Worm (Caenorhabditis elegans) whole organism, late embryonic: ENCODE results near the gene chs-2.

ENCODE experiments used
- C38D4.7 ChIP-seq: fragments of 200-800 bp; sonication (Bioruptor generic); optimal IDR thresholded peaks from 2 replicates; lab custom pipeline; 2018; ENCODE audit warnings: mild to moderate bottlenecking, missing genetic modification characterization, moderate library complexity, missing compliant biosample characterization
- K02D7.2 ChIP-seq: sonication (generic microtip); optimal IDR thresholded peaks from 2 replicates; lab custom pipeline; 2017; ENCODE audit warnings: mild to moderate bottlenecking, missing genetic modification characterization, missing compliant biosample characterization
- K09A11.1 ChIP-seq: sonication (generic microtip); optimal IDR thresholded peaks from 2 replicates; lab custom pipeline; 2017; ENCODE audit warnings: antibody characterized with exemption, mild to moderate bottlenecking, missing genetic modification characterization, missing compliant biosample characterization; ENCODE audit not compliant: insufficient read depth
- T23F11.4 ChIP-seq: fragments of 200-800 bp; sonication (Bioruptor generic); optimal IDR thresholded peaks from 2 replicates; lab custom pipeline; 2018; ENCODE audit warnings: mild to moderate bottlenecking, missing genetic modification characterization, missing compliant biosample characterization
- ama-1 ChIP-seq: fragments of 150-350 bp; optimal IDR thresholded peaks from 2 replicates; lab custom pipeline; 2014
- ceh-18 ChIP-seq: sonication (generic microtip); optimal IDR thresholded peaks from 2 replicates; lab custom pipeline; 2016; ENCODE audit warnings: missing genetic modification characterization, missing compliant biosample characterization
- ceh-19 ChIP-seq: fragments of 200-800 bp; sonication (Bioruptor generic); optimal IDR thresholded peaks from 2 replicates; lab custom pipeline; 2018; ENCODE audit warnings: mild to moderate bottlenecking, missing genetic modification characterization, missing compliant biosample characterization
- ceh-2 ChIP-seq: sonication (generic microtip); optimal IDR thresholded peaks from 2 replicates; lab custom pipeline; 2016; ENCODE audit warnings: missing genotype, missing genetic modification characterization, missing compliant biosample characterization
- ceh-22 ChIP-seq: sonication (generic microtip); optimal IDR thresholded peaks from 2 replicates; lab custom pipeline; 2017; ENCODE audit warnings: missing biosample characterization, missing genetic modification characterization
- ceh-24 ChIP-seq: sonication (generic microtip); optimal IDR thresholded peaks from 2 replicates; lab custom pipeline; 2016; ENCODE audit warnings: mild to moderate bottlenecking, missing genetic modification characterization, missing compliant biosample characterization
- ceh-30 ChIP-seq: fragments of 150-350 bp; optimal IDR thresholded peaks from 2 replicates; lab custom pipeline; 2014; ENCODE audit warnings: missing biosample characterization, missing genetic modification characterization
- ceh-34 ChIP-seq: sonication (generic microtip); optimal IDR thresholded peaks from 2 replicates; lab custom pipeline; 2016; ENCODE audit warnings: mild to moderate bottlenecking, missing genetic modification characterization, missing compliant biosample characterization
- ceh-6 ChIP-seq: fragments of 200-800 bp; sonication (Bioruptor generic); optimal IDR thresholded peaks from 2 replicates; lab custom pipeline; 2018; ENCODE audit warnings: mild to moderate bottlenecking, missing genetic modification characterization, missing compliant biosample characterization
- ceh-9 ChIP-seq: sonication (generic microtip); optimal IDR thresholded peaks from 2 replicates; lab custom pipeline; 2016; ENCODE audit warnings: mild to moderate bottlenecking, missing genetic modification characterization, inconsistent platforms, missing compliant biosample characterization
- dmd-4 ChIP-seq: sonication (generic microtip); optimal IDR thresholded peaks from 2 replicates; lab custom pipeline; 2016; ENCODE audit warnings: borderline replicate concordance, missing genetic modification characterization, missing compliant biosample characterization
- elt-2 ChIP-seq: sonication (generic microtip); optimal IDR thresholded peaks from 2 replicates; lab custom pipeline; 2016; ENCODE audit warnings: missing genetic modification reagents, missing genetic modification characterization, missing compliant biosample characterization
- elt-4 ChIP-seq: sonication (generic microtip); optimal IDR thresholded peaks from 2 replicates; lab custom pipeline; 2016; ENCODE audit warnings: missing genetic modification characterization, missing compliant biosample characterization
- ets-4 ChIP-seq: sonication (generic microtip); optimal IDR thresholded peaks from 2 replicates; lab custom pipeline; 2016; ENCODE audit warnings: missing genetic modification characterization, missing compliant biosample characterization
- eyg-1 ChIP-seq: sonication (generic microtip); optimal IDR thresholded peaks from 2 replicates; lab custom pipeline; 2016; ENCODE audit warnings: missing genotype, missing genetic modification characterization, missing compliant biosample characterization
- fax-1 ChIP-seq: sonication (generic microtip); optimal IDR thresholded peaks from 2 replicates; lab custom pipeline; 2016; ENCODE audit warnings: missing genotype, missing genetic modification characterization, missing compliant biosample characterization
- fkh-10 ChIP-seq: fragments of 150-350 bp; optimal IDR thresholded peaks from 2 replicates; lab custom pipeline; 2014; ENCODE audit warnings: missing biosample characterization, missing genetic modification reagents, missing genetic modification characterization
- fkh-6 ChIP-seq: sonication (generic microtip); optimal IDR thresholded peaks from 2 replicates; lab custom pipeline; 2016; ENCODE audit warnings: missing genetic modification characterization, missing compliant biosample characterization
- gmeb-2 ChIP-seq: sonication (generic microtip); optimal IDR thresholded peaks from 2 replicates; lab custom pipeline; 2016; ENCODE audit warnings: missing genetic modification characterization, inconsistent platforms, missing compliant biosample characterization
- hlh-13 ChIP-seq: fragments of 200-800 bp; sonication (Bioruptor generic); optimal IDR thresholded peaks from 2 replicates; lab custom pipeline; 2018; ENCODE audit warnings: mild to moderate bottlenecking, missing genetic modification characterization, missing compliant biosample characterization
- hlh-30 ChIP-seq: sonication (generic microtip); optimal IDR thresholded peaks from 2 replicates; lab custom pipeline; 2017; ENCODE audit warnings: antibody characterized with exemption, missing genetic modification characterization, missing compliant biosample characterization; ENCODE audit not compliant: insufficient read depth
- hlh-6 ChIP-seq: sonication (generic microtip); optimal IDR thresholded peaks from 2 replicates; lab custom pipeline; 2016; ENCODE audit warnings: missing genotype, missing genetic modification characterization, missing compliant biosample characterization
- hlh-8 ChIP-seq: sonication (generic microtip); optimal IDR thresholded peaks from 2 replicates; lab custom pipeline; 2016; ENCODE audit warnings: missing genotype, missing genetic modification characterization, missing compliant biosample characterization
- madf-2 ChIP-seq: sonication (generic microtip); optimal IDR thresholded peaks from 2 replicates; lab custom pipeline; 2017; ENCODE audit warnings: missing genetic modification characterization, missing compliant biosample characterization
- mec-3 ChIP-seq: sonication (generic microtip); optimal IDR thresholded peaks from 2 replicates; lab custom pipeline; 2016; ENCODE audit warnings: borderline replicate concordance, missing genetic modification characterization, missing compliant biosample characterization
- nfya-1 ChIP-seq: sonication (generic microtip); optimal IDR thresholded peaks from 2 replicates; lab custom pipeline; 2017; ENCODE audit warnings: missing genetic modification characterization, mild to moderate bottlenecking, missing compliant biosample characterization, antibody characterized with exemption, moderate library complexity
- nhr-11 ChIP-seq: fragments of 150-350 bp; optimal IDR thresholded peaks from 2 replicates; lab custom pipeline; 2014; ENCODE audit warnings: missing biosample characterization, missing genetic modification characterization
- nhr-232 ChIP-seq: sonication (generic microtip); optimal IDR thresholded peaks from 2 replicates; lab custom pipeline; 2016; ENCODE audit warnings: missing genetic modification characterization, missing compliant biosample characterization
- npax-4 ChIP-seq: sonication (generic microtip); optimal IDR thresholded peaks from 2 replicates; lab custom pipeline; 2016; ENCODE audit warnings: missing genetic modification characterization, missing compliant biosample characterization
- pag-3 ChIP-seq: sonication (generic microtip); optimal IDR thresholded peaks from 2 replicates; lab custom pipeline; 2016; ENCODE audit warnings: missing compliant biosample characterization, missing genetic modification characterization, borderline replicate concordance
- pat-9 ChIP-seq: fragments of 200-800 bp; sonication (Bioruptor generic); optimal IDR thresholded peaks from 2 replicates; lab custom pipeline; 2018; ENCODE audit warnings: mild to moderate bottlenecking, missing genetic modification characterization, moderate library complexity, missing compliant biosample characterization
- pax-1 ChIP-seq: fragments of 150-350 bp; optimal IDR thresholded peaks from 2 replicates; lab custom pipeline; 2014; ENCODE audit warnings: missing biosample characterization, missing genetic modification characterization
- pha-4 ChIP-seq: fragments of 150-350 bp; optimal IDR thresholded peaks from 2 replicates; lab custom pipeline; 2018; ENCODE audit warnings: missing biosample characterization, missing genetic modification reagents, missing genetic modification characterization
- pqm-1 ChIP-seq: sonication (generic microtip); optimal IDR thresholded peaks from 2 replicates; lab custom pipeline; 2016; ENCODE audit warnings: missing genetic modification characterization, missing compliant biosample characterization
- rnt-1 ChIP-seq: sonication (generic microtip); optimal IDR thresholded peaks from 2 replicates; lab custom pipeline; 2016; ENCODE audit warnings: missing genetic modification characterization, missing compliant biosample characterization
- sox-2 ChIP-seq: fragments of 200-800 bp; sonication (Bioruptor generic); IDR thresholded peaks from 2 replicates; pipeline ENCODE4 v1.3.6; 2022; ENCODE audit warnings: missing genetic modification reagents, missing genetic modification characterization, missing compliant biosample characterization
- sox-4 ChIP-seq: sonication (generic microtip); optimal IDR thresholded peaks from 2 replicates; lab custom pipeline; 2017; ENCODE audit warnings: mild to moderate bottlenecking, missing genetic modification characterization, inconsistent platforms, missing compliant biosample characterization
- syd-9 ChIP-seq: sonication (generic microtip); optimal IDR thresholded peaks from 2 replicates; lab custom pipeline; 2016; ENCODE audit warnings: mild to moderate bottlenecking, missing genetic modification characterization, moderate library complexity, missing compliant biosample characterization
- unc-3 ChIP-seq, 2 experiments: fragments of 200-800 bp in 1 of 2; sonication (Bioruptor generic) in 1 of 2; sonication (generic microtip) in 1 of 2; conservative IDR thresholded peaks in 1 of 2; optimal IDR thresholded peaks in 1 of 2; 2 replicates each; pipeline versions ENCODE4 v1.3.6 to Lab custom; 2016 to 2022; ENCODE audit warnings: missing compliant biosample characterization in 2 of 2, missing genetic modification characterization in 2 of 2, missing genetic modification reagents in 1 of 2
- unc-55 ChIP-seq: sonication (generic microtip); optimal IDR thresholded peaks from 2 replicates; lab custom pipeline; 2017; ENCODE audit warnings: missing biosample characterization, missing genetic modification reagents, missing genetic modification characterization
- zip-5 ChIP-seq: sonication (generic microtip); optimal IDR thresholded peaks from 2 replicates; lab custom pipeline; 2016; ENCODE audit warnings: missing genetic modification characterization, missing compliant biosample characterization
- ztf-16 ChIP-seq: sonication (generic microtip); optimal IDR thresholded peaks from 2 replicates; lab custom pipeline; 2017; ENCODE audit warnings: missing genetic modification characterization, missing compliant biosample characterization

chs-2 gene

ce11 chrII:240043-240442 is 43.3 kb downstream of the chs-2 start:
- TF ChIP-seq elt-2 (tag; lab: Kevin White, UChicago), result peak; percentile 83
- no peak for TF ChIP-seq pat-9
- TF ChIP-seq ceh-30 (tag; lab: Kevin White, UChicago), result no peak
- TF ChIP-seq gmeb-2 (tag; lab: Kevin White, UChicago), result no peak
- TF ChIP-seq pqm-1 (tag; lab: Kevin White, UChicago), result peak; percentile 24
- TF ChIP-seq nhr-232 (tag; lab: Kevin White, UChicago), result no peak
- no peak for TF ChIP-seq ceh-9

ce11 chrII:247736-248135 is 51.0 kb downstream of the chs-2 start:
- TF ChIP-seq fax-1 (tag; lab: Kevin White, UChicago) (no peak), fkh-6 (no peak), ztf-16 (tag; lab: Kevin White, UChicago) (no peak), ceh-34 (no peak), hlh-13 (GFP tag; lab: Kevin White, UChicago) (no peak), dmd-4 (no peak), unc-3 (GFP tag; conservative IDR thresholded peaks at IDR 0.05; lab: Robert Waterston, UW) (no peak), unc-3 (tag; optimal IDR thresholded peaks at IDR 0.05; lab: Kevin White, UChicago) (no peak), K09A11.1 (no peak), unc-55 (GFP tag; lab: Kevin White, UChicago) (no peak), gmeb-2 (tag; lab: Kevin White, UChicago) (no peak)

DNA sequence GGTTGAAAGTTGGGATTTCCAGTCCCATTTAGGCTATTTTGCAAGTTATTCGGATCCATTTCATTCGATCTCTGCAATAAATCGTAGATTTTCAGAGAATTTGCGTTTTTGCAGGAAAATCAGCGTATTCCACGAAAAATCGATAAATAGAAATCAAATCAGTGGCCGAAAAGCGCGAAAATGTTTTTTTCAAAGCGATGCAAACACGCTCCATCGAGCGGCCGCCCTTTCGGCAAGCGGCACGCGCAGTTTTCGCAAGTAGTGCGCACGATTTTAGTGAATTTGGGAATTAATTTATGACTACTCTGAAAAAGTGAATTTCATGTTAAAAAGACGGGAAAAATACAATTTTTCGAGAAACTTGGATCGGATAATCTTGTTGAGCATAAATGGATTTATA is 58.3 kb downstream of the chs-2 start:
- no peak for TF ChIP-seq nhr-11 (tag; lab: Kevin White, UChicago)
- peak; percentile 61 for TF ChIP-seq sox-4 (tag; lab: Kevin White, UChicago)
- peak; percentile 60 for TF ChIP-seq ets-4 (tag; lab: Kevin White, UChicago)
- peak; percentile 67 for TF ChIP-seq K09A11.1
- TF ChIP-seq ceh-9, result no peak
- peak; percentile 92 for TF ChIP-seq ceh-18 (tag; lab: Kevin White, UChicago)
- peak; percentile 25 for TF ChIP-seq hlh-13 (GFP tag; lab: Kevin White, UChicago)
- peak; percentile 63 for TF ChIP-seq zip-5
- TF ChIP-seq elt-4, result no peak
- TF ChIP-seq fkh-10, result peak; percentile 84
- no peak for TF ChIP-seq sox-2 (GFP tag; lab: Robert Waterston, UW)
- no peak for TF ChIP-seq ama-1 (lab: Kevin White, UChicago)
- TF ChIP-seq madf-2 (tag; lab: Kevin White, UChicago), result peak; percentile 66
- peak; percentile 74 for TF ChIP-seq ceh-19
- peak; percentile 61 for TF ChIP-seq unc-55 (GFP tag; lab: Kevin White, UChicago)
- peak; percentile 59 for TF ChIP-seq ceh-6
- TF ChIP-seq dmd-4, result peak; percentile 80
- TF ChIP-seq pag-3 (tag; lab: Kevin White, UChicago), result peak; percentile 84
- TF ChIP-seq ceh-24 (tag; lab: Kevin White, UChicago), result peak; percentile 62
- TF ChIP-seq mec-3 (tag; lab: Kevin White, UChicago), result peak; percentile 85
- TF ChIP-seq C38D4.7, result peak; percentile 26
- TF ChIP-seq hlh-30, result peak; percentile 10
- peak; percentile 77 for TF ChIP-seq hlh-8
- TF ChIP-seq pha-4 (tag; lab: Kevin White, UChicago), result no peak
- TF ChIP-seq pqm-1 (tag; lab: Kevin White, UChicago), result peak; percentile 92
- peak; percentile 93 for TF ChIP-seq nfya-1 (tag; lab: Kevin White, UChicago)
- TF ChIP-seq pax-1 (tag; lab: Kevin White, UChicago), result peak; percentile 48
- TF ChIP-seq K02D7.2 (tag; lab: Kevin White, UChicago), result peak; percentile 46
- no peak for TF ChIP-seq ceh-22 (tag; lab: Kevin White, UChicago)
- peak; percentile 56 for TF ChIP-seq T23F11.4
- TF ChIP-seq eyg-1 (tag; lab: Kevin White, UChicago), result peak; percentile 76
- TF ChIP-seq rnt-1 (tag; lab: Kevin White, UChicago), result peak; percentile 94
- TF ChIP-seq ceh-2 (tag; lab: Kevin White, UChicago), result peak; percentile 82
- peak; percentile 81 for TF ChIP-seq hlh-6 (tag; lab: Kevin White, UChicago)
- TF ChIP-seq syd-9 (tag; lab: Kevin White, UChicago), result peak; percentile 26
- TF ChIP-seq nhr-232 (tag; lab: Kevin White, UChicago), result peak; percentile 57
- TF ChIP-seq ceh-30 (tag; lab: Kevin White, UChicago), result peak; percentile 68
- peak; percentile 71; the same call in 1 of the 2 replicates for TF ChIP-seq unc-3 (GFP tag; conservative IDR thresholded peaks at IDR 0.05; lab: Robert Waterston, UW)
- TF ChIP-seq unc-3 (tag; optimal IDR thresholded peaks at IDR 0.05; lab: Kevin White, UChicago), result peak; percentile 58
- TF ChIP-seq fkh-6, result peak; percentile 53
- TF ChIP-seq npax-4 (tag; lab: Kevin White, UChicago), result peak; percentile 43
